Fruit fly (Drosophila melanogaster) whole organism, prepupa: ENCODE measurements around the gene CG14856.

ENCODE experiments used
- CG10669 ChIP-seq: fragments of 200-800 bp; sonication (Bioruptor generic); optimal IDR thresholded peaks from 3 replicates; lab custom pipeline; 2018; ENCODE audit warnings: missing biosample characterization, mild to moderate bottlenecking, missing genetic modification characterization, moderate library complexity
- CG11294 ChIP-seq: fragments of 200-800 bp; sonication (Bioruptor generic); IDR thresholded peaks from 2 replicates; pipeline ENCODE4 v1.3.6; 2022; ENCODE audit warnings: missing biosample characterization, missing genetic modification characterization
- CG11902 ChIP-seq: fragments of 200-800 bp; sonication (Bioruptor generic); optimal IDR thresholded peaks from 3 replicates; lab custom pipeline; 2016; ENCODE audit warnings: missing biosample characterization, missing genetic modification characterization
- CG6792 ChIP-seq: fragments of 200-800 bp; sonication (Bioruptor generic); optimal IDR thresholded peaks from 3 replicates; lab custom pipeline; 2016; ENCODE audit warnings: missing biosample characterization, missing genetic modification characterization
- CG8119 ChIP-seq: fragments of 200-800 bp; sonication (Bioruptor generic); IDR thresholded peaks from 3 replicates; pipeline ENCODE4 v1.3.6; 2022; ENCODE audit warnings: missing biosample characterization, missing genetic modification characterization

DNA sequence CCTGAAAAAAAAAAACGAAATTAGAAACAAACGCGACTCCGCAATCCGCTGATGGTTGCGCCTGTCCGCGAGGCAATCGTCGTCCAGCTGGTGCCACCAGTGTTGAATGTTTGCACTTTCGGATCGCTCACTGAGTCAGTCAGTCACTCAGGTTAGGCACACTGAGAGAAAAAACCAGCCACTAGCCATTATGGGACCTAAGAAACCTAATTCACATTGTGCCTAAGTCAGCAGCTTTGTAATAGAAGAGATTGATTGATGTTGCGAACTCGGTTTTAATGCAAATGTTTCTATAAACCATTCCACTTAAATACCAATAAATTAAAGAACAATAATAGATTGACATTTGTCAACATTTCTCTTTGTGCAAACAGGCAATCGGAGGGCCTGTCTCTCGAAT is 37.7 kb upstream of the CG14856 start:
- TF ChIP-seq CG11294 (GFP tag; lab: Robert Waterston, UW): no peak
- no peak for TF ChIP-seq CG6792 (GFP tag; lab: Kevin White, UChicago)
- no peak for TF ChIP-seq CG10669 (GFP tag; lab: Kevin White, UChicago)
- peak; percentile 65 for TF ChIP-seq CG8119
- TF ChIP-seq CG11902: no peak
